Worm (Caenorhabditis elegans) whole organism, L4/young adult: ENCODE data around the gene vgln-1.

Experiments used
- W03F9.2 ChIP-seq: fragments of 150-350 bp; optimal IDR thresholded peaks from 2 replicates; lab custom pipeline; 2014; ENCODE audit warnings: missing biosample characterization, missing genetic modification characterization
- dao-5 ChIP-seq: sonication (generic microtip); optimal IDR thresholded peaks from 2 replicates; lab custom pipeline; 2016; ENCODE audit warnings: missing genotype, missing genetic modification characterization, moderate library complexity, missing compliant biosample characterization
- him-1 ChIP-seq: sonication (generic microtip); optimal IDR thresholded peaks from 2 replicates; lab custom pipeline; 2016; ENCODE audit warnings: missing genotype, missing genetic modification reagents, missing genetic modification characterization, missing compliant biosample characterization

ce11 chrII:9857791-9858190 is 33.1 kb downstream of the vgln-1 start, which contains the start of gene chil-6:
- TF ChIP-seq him-1 (tag; lab: Kevin White, UChicago) = no peak
- TF ChIP-seq W03F9.2 (tag; lab: Kevin White, UChicago) = no peak
- TF ChIP-seq dao-5 (tag; lab: Kevin White, UChicago) = no peak
